Fruit fly (Drosophila melanogaster) whole organism, embryonic: ENCODE data around the gene CG14568.

Experiments used
- CG2116 ChIP-seq: fragments of 200-800 bp; sonication (Bioruptor generic); optimal IDR thresholded peaks from 3 replicates; lab custom pipeline; 2018; ENCODE audit warnings: missing biosample characterization, mild to moderate bottlenecking, missing genetic modification characterization
- CG31224 ChIP-seq: fragments of 200-800 bp; sonication (Bioruptor generic); IDR thresholded peaks from 2 replicates; pipeline ENCODE4 v1.3.6; 2022; ENCODE audit warnings: missing biosample characterization, missing genetic modification characterization
- CG33557 ChIP-seq: fragments of 200-800 bp; sonication (Bioruptor generic); optimal IDR thresholded peaks from 2 replicates; lab custom pipeline; 2019; ENCODE audit warnings: missing biosample characterization, mild to moderate bottlenecking, missing genetic modification characterization, moderate library complexity
- CG7357 ChIP-seq: fragments of 200-800 bp; sonication (Bioruptor generic); IDR thresholded peaks from 3 replicates; pipeline ENCODE4 v1.3.6; 2022; ENCODE audit warnings: missing biosample characterization, missing genetic modification characterization
- Opbp ChIP-seq: fragments of 200-800 bp; sonication (Bioruptor generic); IDR thresholded peaks from 3 replicates; pipeline ENCODE4 v1.3.6; 2022; ENCODE audit warnings: missing biosample characterization, missing genetic modification characterization; ENCODE audit not compliant: partially characterized antibody
- ap ChIP-seq: fragments of 200-800 bp; sonication (Bioruptor generic); IDR thresholded peaks from 2 replicates; pipeline ENCODE4 v1.3.6; 2022; ENCODE audit warnings: missing biosample characterization, missing genetic modification characterization
- crp ChIP-seq, 2 experiments: fragments of 200-800 bp; sonication (Bioruptor generic); optimal IDR thresholded peaks; 2 replicates in 1 of 2; 3 replicates in 1 of 2; lab custom pipeline; 2017; ENCODE audit warnings: missing biosample characterization in 2 of 2, missing genetic modification characterization in 2 of 2, mild to moderate bottlenecking in 1 of 2, moderate library complexity in 1 of 2
- gsb-n ChIP-seq: fragments of 200-800 bp; sonication (Bioruptor generic); optimal IDR thresholded peaks from 3 replicates; lab custom pipeline; 2018; ENCODE audit warnings: missing biosample characterization, mild to moderate bottlenecking, missing genetic modification characterization
- kay ChIP-seq: fragments of 200-800 bp; sonication (Bioruptor generic); optimal IDR thresholded peaks from 2 replicates; lab custom pipeline; 2016; ENCODE audit warnings: missing biosample characterization, missing genetic modification characterization

- TF ChIP-seq ap (no peak), CG7357 (GFP tag; lab: Robert Waterston, UW) (no peak), CG31224 (GFP tag; lab: Robert Waterston, UW) (no peak), gsb-n (tag; lab: Kevin White, UChicago) (no peak), CG2116 (GFP tag; lab: Kevin White, UChicago) (no peak), Opbp (GFP tag; lab: Robert Waterston, UW) (no peak), CG33557 (GFP tag; lab: Kevin White, UChicago) (no peak), crp (GFP tag; optimal IDR thresholded peaks at IDR 0.05; lab: Kevin White, UChicago) (no peak), kay (no peak)
Observed at dm6 chr3L:21700945-21701344, 32.3 kb downstream of the CG14568 start.
